Fruit fly (Drosophila melanogaster) Kc167 (cell line): Measurements from ENCODE around the gene CG9641.

Source experiments
- Myc ChIP-seq: fragments of >200 bp; optimal IDR thresholded peaks from 2 replicates; lab custom pipeline; 2017; ENCODE audit warnings: missing external identifiers
- insv ChIP-seq: fragments of >200 bp; optimal IDR thresholded peaks from 3 replicates; lab custom pipeline; 2018; ENCODE audit warnings: missing external identifiers
- psq ChIP-seq: fragments of >200 bp; optimal IDR thresholded peaks from 2 replicates; lab custom pipeline; 2017; ENCODE audit warnings: missing external identifiers

- TF ChIP-seq insv (lab: Kevin White, UChicago) (no peak), Myc (no peak), psq (lab: Kevin White, UChicago) (no peak)
Observed at dm6 chr2L:2979091-2979490, 2.4 kb upstream of the CG9641 start, which contains the start of gene CG9643.
